Fruit fly (Drosophila melanogaster) whole organism, wandering third instar larva: ENCODE data around the gene CG8673.

Experiments
- Abd-B ChIP-seq: fragments of >200 bp; optimal IDR thresholded peaks from 2 replicates; lab custom pipeline; 2017; ENCODE audit warnings: missing biosample characterization, missing genetic modification characterization
- CG32264 ChIP-seq: fragments of 200-800 bp; sonication (Bioruptor generic); optimal IDR thresholded peaks from 2 replicates; lab custom pipeline; 2016; ENCODE audit warnings: missing biosample characterization, missing genetic modification characterization
- CG9705 ChIP-seq: fragments of 200-800 bp; sonication (Bioruptor generic); optimal IDR thresholded peaks from 2 replicates; lab custom pipeline; 2018; ENCODE audit warnings: missing biosample characterization, mild to moderate bottlenecking, missing genetic modification characterization
- CrebA ChIP-seq: fragments of 200-800 bp; sonication (Bioruptor generic); optimal IDR thresholded peaks from 2 replicates; lab custom pipeline; 2016; ENCODE audit warnings: missing biosample characterization, mild to moderate bottlenecking, missing genetic modification characterization, borderline replicate concordance
- Dfd ChIP-seq: fragments of >200 bp; optimal IDR thresholded peaks from 2 replicates; lab custom pipeline; 2017; ENCODE audit warnings: missing biosample characterization, missing genetic modification characterization
- Dif ChIP-seq: fragments of 200-275, 200-300 bp; sonication (Bioruptor generic); optimal IDR thresholded peaks from 2 replicates; lab custom pipeline; 2018; ENCODE audit warnings: missing biosample characterization, missing genetic modification characterization; ENCODE audit not compliant: partially characterized antibody
- GATAd ChIP-seq: sonication (Bioruptor generic); optimal IDR thresholded peaks from 2 replicates; lab custom pipeline; 2016; ENCODE audit warnings: missing biosample characterization, missing genetic modification characterization
- HLH106 ChIP-seq: fragments of 200-800 bp; optimal IDR thresholded peaks from 3 replicates; lab custom pipeline; 2019; ENCODE audit warnings: missing biosample characterization, mild to moderate bottlenecking, missing genetic modification characterization, moderate library complexity
- Hnf4 ChIP-seq: fragments of 200-800 bp; sonication (Bioruptor generic); optimal IDR thresholded peaks from 2 replicates; lab custom pipeline; 2016; ENCODE audit warnings: missing biosample characterization, mild to moderate bottlenecking, missing genetic modification characterization
- Hr78 ChIP-seq: fragments of >200 bp; optimal IDR thresholded peaks from 2 replicates; lab custom pipeline; 2017; ENCODE audit warnings: missing biosample characterization, missing genetic modification characterization
- Hr83 ChIP-seq: fragments of 200-300 bp; sonication (Bioruptor generic); optimal IDR thresholded peaks from 2 replicates; lab custom pipeline; 2016; ENCODE audit warnings: missing biosample characterization, mild to moderate bottlenecking, missing genetic modification characterization, moderate library complexity; ENCODE audit not compliant: poor library complexity, severe bottlenecking
- Jra ChIP-seq: sonication (Bioruptor generic); optimal IDR thresholded peaks from 2 replicates; lab custom pipeline; 2016; ENCODE audit warnings: missing biosample characterization, missing genetic modification characterization
- Mio ChIP-seq: sonication (Bioruptor generic); optimal IDR thresholded peaks from 2 replicates; lab custom pipeline; 2016; ENCODE audit warnings: missing biosample characterization, missing genetic modification characterization
- N ChIP-seq: fragments of >200 bp; optimal IDR thresholded peaks from 2 replicates; lab custom pipeline; 2018; ENCODE audit warnings: missing biosample characterization, missing external identifiers, missing genetic modification characterization
- OdsH ChIP-seq: fragments of 200-800 bp; sonication (Bioruptor generic); optimal IDR thresholded peaks from 2 replicates; lab custom pipeline; 2016; ENCODE audit warnings: missing biosample characterization, mild to moderate bottlenecking, missing genetic modification characterization
- Rel ChIP-seq, 2 experiments: fragments of 200-800 bp; sonication (Bioruptor generic) in 1 of 2; optimal IDR thresholded peaks; 2 replicates in 1 of 2; 3 replicates in 1 of 2; lab custom pipeline; 2016 to 2019; ENCODE audit warnings: mild to moderate bottlenecking in 2 of 2, missing biosample characterization in 2 of 2, missing genetic modification characterization in 2 of 2, moderate library complexity in 1 of 2
- Sp1 ChIP-seq: fragments of 200-800 bp; sonication (Bioruptor generic); optimal IDR thresholded peaks from 3 replicates; lab custom pipeline; 2019; ENCODE audit warnings: missing biosample characterization, mild to moderate bottlenecking, missing genetic modification characterization, moderate library complexity
- Vsx2 ChIP-seq: fragments of 200-300, 225-300 bp; sonication (Bioruptor generic); optimal IDR thresholded peaks from 2 replicates; lab custom pipeline; 2018; ENCODE audit warnings: missing biosample characterization, missing genetic modification characterization; ENCODE audit not compliant: partially characterized antibody
- br ChIP-seq: fragments of 200-800 bp; sonication (Bioruptor generic); optimal IDR thresholded peaks from 2 replicates; lab custom pipeline; 2016; ENCODE audit warnings: missing biosample characterization, missing genetic modification characterization
- brk ChIP-seq: fragments of 200-800 bp; sonication (Bioruptor generic); optimal IDR thresholded peaks from 2 replicates; lab custom pipeline; 2016; ENCODE audit warnings: missing biosample characterization, mild to moderate bottlenecking, missing genetic modification characterization
- dl ChIP-seq, 2 experiments: fragments of 175-275, 200-275 bp in 1 of 2; fragments of 200-275 bp in 1 of 2; sonication (Bioruptor generic); optimal IDR thresholded peaks; lab custom pipeline; 2018; ENCODE audit warnings: mild to moderate bottlenecking in 2 of 2, missing biosample characterization in 2 of 2, missing genetic modification characterization in 2 of 2, moderate library complexity in 2 of 2; ENCODE audit not compliant: partially characterized antibody in 2 of 2, insufficient read depth in 1 of 2
- dmrt93B ChIP-seq: fragments of 200-800 bp; sonication (Bioruptor generic); optimal IDR thresholded peaks from 2 replicates; lab custom pipeline; 2018; ENCODE audit warnings: missing biosample characterization, mild to moderate bottlenecking, missing genetic modification characterization
- dsf ChIP-seq: sonication (Bioruptor generic); optimal IDR thresholded peaks from 2 replicates; lab custom pipeline; 2016; ENCODE audit warnings: missing biosample characterization, missing genetic modification characterization, borderline replicate concordance
- foxo ChIP-seq, 2 experiments: fragments of 200-800 bp; sonication (Bioruptor generic); optimal IDR thresholded peaks; 2 replicates in 1 of 2; 3 replicates in 1 of 2; lab custom pipeline; 2016 to 2017; ENCODE audit warnings: missing biosample characterization in 2 of 2, missing genetic modification characterization in 2 of 2
- fru ChIP-seq: fragments of 200-800 bp; sonication (Bioruptor generic); optimal IDR thresholded peaks from 3 replicates; lab custom pipeline; 2016; ENCODE audit warnings: missing biosample characterization, mild to moderate bottlenecking, missing genetic modification characterization
- h ChIP-seq: fragments of 200-800 bp; sonication (Bioruptor generic); optimal IDR thresholded peaks from 3 replicates; lab custom pipeline; 2016; ENCODE audit warnings: missing biosample characterization, mild to moderate bottlenecking, missing genetic modification characterization
- jim ChIP-seq: fragments of 175-275, 200-325 bp; sonication (Bioruptor generic); optimal IDR thresholded peaks from 2 replicates; lab custom pipeline; 2016; ENCODE audit warnings: missing biosample characterization, mild to moderate bottlenecking, missing genetic modification characterization
- lola ChIP-seq: fragments of >200 bp; optimal IDR thresholded peaks from 2 replicates; lab custom pipeline; 2017; ENCODE audit warnings: missing biosample characterization, missing genetic modification characterization
- pan ChIP-seq: fragments of >200 bp; optimal IDR thresholded peaks from 2 replicates; lab custom pipeline; 2017
- psq ChIP-seq: fragments of 200-800 bp; sonication (Bioruptor generic); optimal IDR thresholded peaks from 3 replicates; lab custom pipeline; 2017; ENCODE audit warnings: missing biosample characterization, mild to moderate bottlenecking, missing genetic modification characterization, moderate library complexity
- rgr ChIP-seq: fragments of 200-800 bp; sonication (Bioruptor generic); optimal IDR thresholded peaks from 3 replicates; lab custom pipeline; 2016; ENCODE audit warnings: missing biosample characterization, mild to moderate bottlenecking, missing genetic modification characterization
- sage ChIP-seq: fragments of 200-800 bp; sonication (Bioruptor generic); optimal IDR thresholded peaks from 2 replicates; lab custom pipeline; 2016; ENCODE audit warnings: missing biosample characterization, mild to moderate bottlenecking, missing genetic modification characterization
- sv ChIP-seq: fragments of 200-800 bp; sonication (Bioruptor generic); optimal IDR thresholded peaks from 3 replicates; lab custom pipeline; 2016; ENCODE audit warnings: missing biosample characterization, missing genetic modification characterization
- tai ChIP-seq: sonication (Bioruptor generic); optimal IDR thresholded peaks from 2 replicates; lab custom pipeline; 2016; ENCODE audit warnings: missing biosample characterization, missing genetic modification characterization
- usp ChIP-seq: fragments of >200 bp; optimal IDR thresholded peaks from 2 replicates; lab custom pipeline; 2017; ENCODE audit warnings: missing biosample characterization, missing genetic modification characterization

CG8673 gene

DNA sequence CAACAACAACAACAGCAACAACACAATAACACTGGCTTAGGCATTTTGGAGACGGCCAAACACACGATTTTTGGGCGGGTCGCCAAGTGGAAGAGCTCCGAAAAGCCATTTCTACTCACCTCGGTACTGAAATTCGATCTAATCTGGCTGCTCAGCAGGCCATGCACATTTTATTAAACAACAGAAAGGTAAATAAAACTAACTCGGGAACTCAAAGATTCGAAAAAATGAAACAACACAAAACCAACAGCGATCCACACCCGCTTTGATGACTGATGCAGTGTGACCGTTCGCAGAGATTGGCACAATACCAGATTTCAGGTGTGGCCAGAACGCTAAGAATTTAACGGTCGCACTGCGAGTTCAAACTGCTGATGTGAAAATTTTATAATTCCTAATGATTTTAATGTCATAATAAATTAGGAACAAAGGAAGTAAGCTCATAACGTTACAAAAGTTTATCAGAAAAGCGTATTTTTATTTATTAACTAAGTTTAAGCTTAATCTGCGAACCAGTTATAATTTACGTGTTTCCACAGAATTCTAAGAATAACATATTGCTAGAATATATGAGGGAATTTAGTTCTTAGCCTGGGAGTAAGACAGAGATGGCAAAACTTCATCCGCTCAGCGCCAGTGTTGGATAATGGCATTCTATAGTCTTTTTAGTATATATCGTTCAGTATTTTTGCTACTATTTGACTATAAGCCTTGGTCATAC, 41.3 kb upstream of the CG8673 start, which contains the start of gene Mcr:
Mcr (minus strand) TSS at position 291 of the 721 bp plus-strand sequence.
- TF ChIP-seq usp (GFP tag; lab: Kevin White, UChicago) (no peak), lola (GFP tag; lab: Kevin White, UChicago) (no peak), Dfd (GFP tag; lab: Kevin White, UChicago) (no peak), Vsx2 (GFP tag; lab: Kevin White, UChicago) (peak; percentile 32), Sp1 (no peak), foxo (GFP tag; optimal IDR thresholded peaks at IDR 0.05; lab: Kevin White, UChicago) (peak in 1 of 2 experiments; percentile 46), dsf (no peak), sv (peak; percentile 38), pan (no peak), dmrt93B (GFP tag; lab: Kevin White, UChicago) (no peak), CG32264 (GFP tag; lab: Kevin White, UChicago) (no peak), GATAd (no peak), OdsH (GFP tag; lab: Kevin White, UChicago) (no peak), sage (GFP tag; lab: Kevin White, UChicago) (peak; percentile 35), Hr78 (GFP tag; lab: Kevin White, UChicago) (no peak), Hr83 (GFP tag; lab: Kevin White, UChicago) (peak; percentile 64), HLH106 (peak; percentile 19), Jra (no peak), jim (GFP tag; lab: Kevin White, UChicago) (peak; percentile 5), Hnf4 (GFP tag; lab: Kevin White, UChicago) (peak; percentile 44), h (GFP tag; lab: Kevin White, UChicago) (no peak), Dif (peak; percentile 23), Rel (GFP tag; optimal IDR thresholded peaks at IDR 0.05; lab: Kevin White, UChicago) (no peak), Rel (tag; optimal IDR thresholded peaks at IDR 0.05; lab: Kevin White, UChicago) (peak; percentile 3), rgr (no peak)

DNA sequence CACCGCTTCAGTTG, 40.9 kb upstream of the CG8673 start, which contains the start of gene Bsg:
Bsg (plus strand) TSS at position 8 of the 14 bp plus-strand sequence.
- no peak for TF ChIP-seq Dif
- TF ChIP-seq Rel (GFP tag; optimal IDR thresholded peaks at IDR 0.05; lab: Kevin White, UChicago), result no peak
- TF ChIP-seq Rel (tag; optimal IDR thresholded peaks at IDR 0.05; lab: Kevin White, UChicago), result no peak
- TF ChIP-seq Vsx2 (GFP tag; lab: Kevin White, UChicago), result no peak
- TF ChIP-seq N, result no peak
- no peak for TF ChIP-seq OdsH (GFP tag; lab: Kevin White, UChicago)
- no peak for TF ChIP-seq Jra
- TF ChIP-seq brk (GFP tag; lab: Kevin White, UChicago), result no peak
- TF ChIP-seq usp (GFP tag; lab: Kevin White, UChicago), result no peak
- no peak for TF ChIP-seq HLH106
- TF ChIP-seq sage (GFP tag; lab: Kevin White, UChicago), result no peak
- no peak for TF ChIP-seq h (GFP tag; lab: Kevin White, UChicago)
- no peak for TF ChIP-seq Hnf4 (GFP tag; lab: Kevin White, UChicago)
- TF ChIP-seq psq (GFP tag; lab: Kevin White, UChicago), result no peak
- no peak for TF ChIP-seq sv
- TF ChIP-seq, all 38 proteins: peak for 0

DNA sequence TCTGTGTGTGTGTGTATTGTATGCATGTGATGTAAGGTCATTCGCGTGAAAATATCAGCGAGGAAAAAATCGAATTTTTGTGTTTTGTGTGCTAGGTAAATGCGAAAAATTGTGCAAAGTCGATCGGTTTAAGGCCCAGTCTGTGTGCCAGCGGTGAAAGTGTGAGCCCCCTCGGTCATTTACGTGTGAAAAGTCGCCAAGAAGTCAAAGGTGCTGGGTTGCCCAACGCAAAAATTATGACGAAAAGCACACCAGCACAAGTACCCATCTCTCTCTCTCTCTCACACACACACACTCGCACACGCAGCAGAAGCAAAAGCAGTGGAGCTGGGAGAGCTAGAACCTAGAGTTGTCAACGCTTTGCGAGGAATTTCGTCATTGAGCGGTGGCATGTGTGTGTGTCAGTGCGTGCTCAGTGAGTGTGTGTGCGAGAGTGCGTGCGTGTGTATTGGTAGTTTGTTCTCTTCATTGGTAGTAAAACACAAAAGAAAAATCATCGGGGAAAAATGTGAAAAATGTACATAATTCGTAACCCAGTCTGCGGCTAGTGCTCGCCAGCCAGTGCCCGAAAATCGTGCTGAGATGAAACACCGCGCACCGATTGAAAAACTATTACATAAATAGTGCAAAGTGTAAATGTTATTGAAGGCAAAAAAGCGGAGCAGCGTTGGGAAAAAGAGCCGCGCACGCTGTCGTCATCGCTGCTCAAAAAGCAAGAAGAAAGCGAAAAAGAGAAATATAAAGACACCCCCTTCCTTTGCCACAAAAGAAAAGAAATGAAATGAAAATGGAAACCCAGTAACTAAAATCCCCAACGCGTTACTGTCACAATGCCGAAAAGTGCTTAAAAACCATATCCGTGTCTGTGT, 40.5 kb upstream of the CG8673 start:
- TF ChIP-seq foxo (GFP tag; optimal IDR thresholded peaks at IDR 0.05; lab: Kevin White, UChicago) (no peak), brk (GFP tag; lab: Kevin White, UChicago) (no peak), Hr83 (GFP tag; lab: Kevin White, UChicago) (peak; percentile 61), rgr (peak; percentile 46), fru (GFP tag; lab: Kevin White, UChicago) (peak; percentile 18), CrebA (no peak), psq (GFP tag; lab: Kevin White, UChicago) (peak; percentile 24), CG32264 (GFP tag; lab: Kevin White, UChicago) (no peak), GATAd (no peak), Rel (GFP tag; optimal IDR thresholded peaks at IDR 0.05; lab: Kevin White, UChicago) (no peak), Rel (tag; optimal IDR thresholded peaks at IDR 0.05; lab: Kevin White, UChicago) (peak; percentile 55), Dif (peak; percentile 78), Dfd (GFP tag; lab: Kevin White, UChicago) (no peak), OdsH (GFP tag; lab: Kevin White, UChicago) (no peak), Mio (GFP tag; lab: Kevin White, UChicago) (no peak), br (peak; percentile 12), N (peak; percentile 96), tai (no peak), Vsx2 (GFP tag; lab: Kevin White, UChicago) (no peak), Abd-B (GFP tag; lab: Kevin White, UChicago) (peak; percentile 4), h (GFP tag; lab: Kevin White, UChicago) (peak; percentile 6), Hnf4 (GFP tag; lab: Kevin White, UChicago) (no peak), dl (GFP tag; optimal IDR thresholded peaks at IDR 0.05; lab: Kevin White, UChicago; ENCODE audit: insufficient read depth in 1 of 2, partially characterized antibody in 2 of 2) (peak in 1 of 2 experiments; percentile 63), CG9705 (GFP tag; lab: Kevin White, UChicago) (no peak), Sp1 (peak; percentile 15), Hr78 (GFP tag; lab: Kevin White, UChicago) (peak; percentile 38)
